Worm (Caenorhabditis elegans) whole organism, L4/young adult: ENCODE results near the gene W08E12.4.

ENCODE experiments used
- W03F9.2 ChIP-seq: fragments of 150-350 bp; optimal IDR thresholded peaks from 2 replicates; lab custom pipeline; 2014; ENCODE audit warnings: missing biosample characterization, missing genetic modification characterization
- dao-5 ChIP-seq: sonication (generic microtip); optimal IDR thresholded peaks from 2 replicates; lab custom pipeline; 2016; ENCODE audit warnings: missing genotype, missing genetic modification characterization, moderate library complexity, missing compliant biosample characterization
- him-1 ChIP-seq: sonication (generic microtip); optimal IDR thresholded peaks from 2 replicates; lab custom pipeline; 2016; ENCODE audit warnings: missing genotype, missing genetic modification reagents, missing genetic modification characterization, missing compliant biosample characterization

Gene W08E12.4

ce11 chrIV:3336585-3336984 is 34.4 kb downstream of the W08E12.4 start, which contains the start of gene F42A6.6:
Gene F42A6.6 (minus strand): TSS chrIV:3336873.
- TF ChIP-seq him-1 (tag; lab: Kevin White, UChicago), result no peak
- TF ChIP-seq W03F9.2, result peak; percentile 20

ce11 chrIV:3337275-3337674 is 35.1 kb downstream of the W08E12.4 start:
- no peak for TF ChIP-seq him-1 (tag; lab: Kevin White, UChicago)
- no peak for TF ChIP-seq W03F9.2
- no peak for TF ChIP-seq dao-5 (tag; lab: Kevin White, UChicago)

- no peak for TF ChIP-seq W03F9.2
- no peak for TF ChIP-seq him-1 (tag; lab: Kevin White, UChicago)
- no peak for TF ChIP-seq dao-5 (tag; lab: Kevin White, UChicago)
Observed at ce11 chrIV:3338176-3338575, 36.0 kb downstream of the W08E12.4 start.

- peak; percentile 78 for TF ChIP-seq W03F9.2
- peak; percentile 47 for TF ChIP-seq him-1 (tag; lab: Kevin White, UChicago)
- no peak for TF ChIP-seq dao-5 (tag; lab: Kevin White, UChicago)
Observed at ce11 chrIV:3338676-3339075, 36.5 kb downstream of the W08E12.4 start, which contains the start of gene hrpa-1. Gene hrpa-1 (minus strand): TSS chrIV:3338867.

- no peak for TF ChIP-seq dao-5 (tag; lab: Kevin White, UChicago)
- TF ChIP-seq him-1 (tag; lab: Kevin White, UChicago), result no peak
- TF ChIP-seq W03F9.2, result no peak
Observed at ce11 chrIV:3341170-3341569, 39.0 kb downstream of the W08E12.4 start, which contains the start of gene F42A6.2. Gene F42A6.2 (plus strand): TSS chrIV:3341470.

- no peak for TF ChIP-seq him-1 (tag; lab: Kevin White, UChicago)
- TF ChIP-seq W03F9.2, result no peak
- no peak for TF ChIP-seq dao-5 (tag; lab: Kevin White, UChicago)
Observed at ce11 chrIV:3345484-3345883, 43.3 kb downstream of the W08E12.4 start.

- TF ChIP-seq dao-5 (tag; lab: Kevin White, UChicago) (no peak), W03F9.2 (no peak), him-1 (tag; lab: Kevin White, UChicago) (no peak)
Observed at ce11 chrIV:3348334-3348733, 46.2 kb downstream of the W08E12.4 start.

ce11 chrIV:3349977-3350580 is 47.9 kb downstream of the W08E12.4 start, which contains the start of gene elks-1:
Gene elks-1 (minus strand): TSS chrIV:3350027.
- TF ChIP-seq W03F9.2 (no peak), dao-5 (tag; lab: Kevin White, UChicago) (no peak), him-1 (tag; lab: Kevin White, UChicago) (no peak)

ce11 chrIV:3352019-3352418 is 49.9 kb downstream of the W08E12.4 start:
- no peak for TF ChIP-seq W03F9.2
- no peak for TF ChIP-seq dao-5 (tag; lab: Kevin White, UChicago)
- no peak for TF ChIP-seq him-1 (tag; lab: Kevin White, UChicago)
